Fruit fly (Drosophila melanogaster): ENCODE data around the gene amrt.
A peak's percentile ranks its signal among the peaks of the same experiment; 100 is the strongest.

The amrt gene

dm6 chrX:13747635-13748467 is 34.4 kb upstream of the amrt start:
- TF ChIP-seq CG6808 (GFP tag; optimal IDR thresholded peaks at IDR 0.05), result no peak
- peak; percentile 54 for TF ChIP-seq Hr4 (GFP tag; optimal IDR thresholded peaks at IDR 0.05)
- TF ChIP-seq fd59A (GFP tag; optimal IDR thresholded peaks at IDR 0.05), result peak; percentile 9
- TF ChIP-seq Eip78C (GFP tag), result peak; percentile 84
- no peak for TF ChIP-seq topi (GFP tag; optimal IDR thresholded peaks at IDR 0.05)
- no peak for TF ChIP-seq CG6854 (GFP tag; optimal IDR thresholded peaks at IDR 0.05)
- peak; percentile 77 for TF ChIP-seq eg (GFP tag; IDR thresholded peaks at IDR 0.05)
- peak; percentile 47; the same call in 1 of the 2 replicates for TF ChIP-seq Gug (GFP tag; IDR thresholded peaks at IDR 0.05)
- TF ChIP-seq CG10631 (GFP tag; optimal IDR thresholded peaks at IDR 0.05), result peak; percentile 16
- peak; percentile 77 for TF ChIP-seq CG15336 (GFP tag; IDR thresholded peaks at IDR 0.05)
- TF ChIP-seq Sox15 (GFP tag; optimal IDR thresholded peaks at IDR 0.05), result no peak
- TF ChIP-seq dac (GFP tag; optimal IDR thresholded peaks at IDR 0.05), result peak; percentile 55
- TF ChIP-seq lz (GFP tag; optimal IDR thresholded peaks at IDR 0.05), result peak; percentile 13
- TF ChIP-seq CG8632 (GFP tag; optimal IDR thresholded peaks at IDR 0.05), result no peak
- peak; percentile 63 for TF ChIP-seq dsx (GFP tag; optimal IDR thresholded peaks at IDR 0.05; ENCODE audit: poor library complexity, severe bottlenecking)
- no peak for TF ChIP-seq Eip93F (GFP tag; optimal IDR thresholded peaks at IDR 0.05)
- peak; percentile 23 for TF ChIP-seq spab (GFP tag; optimal IDR thresholded peaks at IDR 0.05)
- TF ChIP-seq net (GFP tag; optimal IDR thresholded peaks at IDR 0.05), result peak; percentile 30
- no peak for TF ChIP-seq CG11902 (GFP tag; optimal IDR thresholded peaks at IDR 0.05)
- TF ChIP-seq cyc (GFP tag; optimal IDR thresholded peaks at IDR 0.05), result no peak
- TF ChIP-seq CG8319 (GFP tag; optimal IDR thresholded peaks at IDR 0.05), result peak; percentile 18
- no peak for TF ChIP-seq CG1621 (tag; optimal IDR thresholded peaks at IDR 0.05)
- no peak for TF ChIP-seq CG6792 (GFP tag; optimal IDR thresholded peaks at IDR 0.05)
- TF ChIP-seq svp (GFP tag), result peak; percentile 52
- peak; percentile 11 for TF ChIP-seq Sox14 (GFP tag; optimal IDR thresholded peaks at IDR 0.05)
- TF ChIP-seq CG6163 (GFP tag; IDR thresholded peaks at IDR 0.05), result peak; percentile 67; the same call in 2 of the 3 replicates
- TF ChIP-seq OdsH (GFP tag; optimal IDR thresholded peaks at IDR 0.05), result peak; percentile 46
- TF ChIP-seq fkh (GFP tag; optimal IDR thresholded peaks at IDR 0.05), result no peak
- TF ChIP-seq Lpt (GFP tag; optimal IDR thresholded peaks at IDR 0.05), result no peak
- no peak for TF ChIP-seq Met (GFP tag; optimal IDR thresholded peaks at IDR 0.05)
- no peak for TF ChIP-seq Sox102F (GFP tag; optimal IDR thresholded peaks at IDR 0.05)
- peak; percentile 39 for TF ChIP-seq acj6 (GFP tag; optimal IDR thresholded peaks at IDR 0.05)
- TF ChIP-seq pdm3 (GFP tag; optimal IDR thresholded peaks at IDR 0.05), result peak; percentile 50
- TF ChIP-seq CG11762 (GFP tag; optimal IDR thresholded peaks at IDR 0.05; ENCODE audit: insufficient read depth), result peak; percentile 27
- TF ChIP-seq ss (GFP tag; optimal IDR thresholded peaks at IDR 0.05), result peak; percentile 68 to 83
- peak; percentile 2 for TF ChIP-seq CG31627 (GFP tag; optimal IDR thresholded peaks at IDR 0.05)
- TF ChIP-seq CG8119 (GFP tag; IDR thresholded peaks at IDR 0.05), result peak; percentile 74; the same call in 2 of the 3 replicates
- TF ChIP-seq achi (GFP tag; optimal IDR thresholded peaks at IDR 0.05), result peak; percentile 47
- no peak for TF ChIP-seq CG3919 (GFP tag; optimal IDR thresholded peaks at IDR 0.05)
- TF ChIP-seq vri (GFP tag; optimal IDR thresholded peaks at IDR 0.05), result peak; percentile 9
- peak; percentile 3 for TF ChIP-seq CG34406 (GFP tag; optimal IDR thresholded peaks at IDR 0.05)
- TF ChIP-seq fd85E (GFP tag; optimal IDR thresholded peaks at IDR 0.05), result no peak
- peak; percentile 26 for TF ChIP-seq CG9139 (GFP tag; optimal IDR thresholded peaks at IDR 0.05)
- no peak for TF ChIP-seq Blimp-1 (GFP tag; optimal IDR thresholded peaks at IDR 0.05)
- TF ChIP-seq CG32006 (GFP tag; optimal IDR thresholded peaks at IDR 0.05), result peak; percentile 80
- TF ChIP-seq CG16779 (tag; optimal IDR thresholded peaks at IDR 0.05), result peak; percentile 51
- TF ChIP-seq esn (GFP tag; optimal IDR thresholded peaks at IDR 0.05), result peak; percentile 5
- TF ChIP-seq CG11294 (GFP tag; IDR thresholded peaks at IDR 0.05), result 0 out of 2 replicates have a peak, but pooled peaks have one; percentile 22
- no peak for TF ChIP-seq Hr39 (GFP tag; optimal IDR thresholded peaks at IDR 0.05)
- no peak for TF ChIP-seq Smox (GFP tag; optimal IDR thresholded peaks at IDR 0.05)

All from whole organism, prepupa.